Worm (Caenorhabditis elegans): ENCODE results near the gene camt-1.

The camt-1 gene

DNA sequence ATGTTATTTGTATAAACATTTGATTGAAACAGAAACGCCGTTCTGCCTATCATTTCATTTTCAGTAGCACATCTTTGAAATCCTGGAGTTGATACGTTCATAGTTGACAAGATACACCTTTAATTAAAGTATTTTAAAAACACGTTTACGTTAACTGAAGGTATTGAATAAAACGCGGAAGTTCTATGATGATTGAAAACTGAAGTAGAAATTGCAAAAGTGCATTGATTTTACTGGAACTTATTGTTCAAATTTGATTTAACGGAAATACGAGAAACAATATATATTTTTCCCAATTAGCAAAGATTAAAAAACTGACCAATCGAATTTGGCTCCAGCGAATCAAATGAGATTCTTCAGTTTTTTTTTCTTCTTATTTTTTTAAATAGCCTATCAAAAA lies 38.6 kb upstream of the camt-1 start, which contains the start of gene sra-34:
Gene sra-34 (minus strand): TSS at position 101 of the 400 bp plus-strand sequence.
- no peak for TF ChIP-seq ztf-16 (tag; optimal IDR thresholded peaks at IDR 0.05)
- no peak for TF ChIP-seq F13H6.1 (tag; optimal IDR thresholded peaks at IDR 0.05)
- TF ChIP-seq sox-4 (tag; optimal IDR thresholded peaks at IDR 0.05): no peak
- TF ChIP-seq ama-1 (optimal IDR thresholded peaks at IDR 0.05): no peak
- TF ChIP-seq che-1 (tag; optimal IDR thresholded peaks at IDR 0.05): no peak
- TF ChIP-seq rnt-1 (tag; optimal IDR thresholded peaks at IDR 0.05): no peak
- no peak for TF ChIP-seq nhr-11 (tag; optimal IDR thresholded peaks at IDR 0.05)
- no peak for TF ChIP-seq madf-2 (tag; optimal IDR thresholded peaks at IDR 0.05)
- TF ChIP-seq unc-42 (tag; optimal IDR thresholded peaks at IDR 0.05): no peak
- TF ChIP-seq ceh-9 (tag; optimal IDR thresholded peaks at IDR 0.05): no peak
- no peak for TF ChIP-seq C38D4.7 (GFP tag; optimal IDR thresholded peaks at IDR 0.05)
- no peak for TF ChIP-seq dmd-4 (tag; optimal IDR thresholded peaks at IDR 0.05; ENCODE audit: borderline replicate concordance)
- TF ChIP-seq eyg-1 (tag; optimal IDR thresholded peaks at IDR 0.05): no peak
- TF ChIP-seq Y22D7AL.16 (tag; optimal IDR thresholded peaks at IDR 0.05): no peak
- no peak for TF ChIP-seq ceh-31 (tag; optimal IDR thresholded peaks at IDR 0.05)
- no peak for TF ChIP-seq sox-2 (GFP tag; IDR thresholded peaks at IDR 0.05)
- TF ChIP-seq ceh-48 (tag; optimal IDR thresholded peaks at IDR 0.05): no peak
- no peak for TF ChIP-seq fkh-6 (tag; optimal IDR thresholded peaks at IDR 0.05)
- TF ChIP-seq pat-9 (tag; optimal IDR thresholded peaks at IDR 0.05): no peak

ce11 chrII:4540631-4541030 lies 35.7 kb upstream of the camt-1 start, which contains the start of gene sra-36:
TSS of gene sra-36 (minus strand) at chrII:4540731.
- TF ChIP-seq unc-42 (tag; optimal IDR thresholded peaks at IDR 0.05) (no peak), ets-4 (tag; optimal IDR thresholded peaks at IDR 0.05) (no peak), ceh-45 (GFP tag; IDR thresholded peaks at IDR 0.05) (no peak), ceh-18 (tag; optimal IDR thresholded peaks at IDR 0.05) (no peak), C08G9.2 (tag; optimal IDR thresholded peaks at IDR 0.05) (no peak)

DNA sequence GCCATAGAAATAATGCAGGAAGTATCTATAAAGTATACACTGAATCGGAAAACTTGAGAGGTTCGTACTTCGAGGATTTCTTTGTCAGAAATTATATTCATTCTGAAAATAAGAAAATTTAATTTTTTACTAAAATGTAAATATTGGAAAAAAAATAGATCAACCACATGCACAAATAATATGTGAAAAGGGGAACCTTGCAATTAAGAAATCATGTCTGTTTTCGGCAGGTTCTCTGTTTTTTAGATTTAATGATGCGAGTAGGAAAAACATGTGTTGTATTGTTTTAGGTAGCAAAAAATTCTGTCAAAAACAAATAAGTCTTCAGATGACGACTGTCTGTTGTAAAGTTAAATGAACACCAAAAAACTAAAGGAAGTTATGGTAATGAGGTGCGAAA lies 32.2 kb upstream of the camt-1 start, which contains the start of gene sra-33:
Gene sra-33 (minus strand): TSS at position 101 of the 400 bp plus-strand sequence.
- TF ChIP-seq C38D4.7 (GFP tag; optimal IDR thresholded peaks at IDR 0.05) (no peak), K09A11.1 (tag; optimal IDR thresholded peaks at IDR 0.05; ENCODE audit: insufficient read depth) (no peak), pag-3 (tag; optimal IDR thresholded peaks at IDR 0.05; ENCODE audit: borderline replicate concordance) (no peak)

DNA sequence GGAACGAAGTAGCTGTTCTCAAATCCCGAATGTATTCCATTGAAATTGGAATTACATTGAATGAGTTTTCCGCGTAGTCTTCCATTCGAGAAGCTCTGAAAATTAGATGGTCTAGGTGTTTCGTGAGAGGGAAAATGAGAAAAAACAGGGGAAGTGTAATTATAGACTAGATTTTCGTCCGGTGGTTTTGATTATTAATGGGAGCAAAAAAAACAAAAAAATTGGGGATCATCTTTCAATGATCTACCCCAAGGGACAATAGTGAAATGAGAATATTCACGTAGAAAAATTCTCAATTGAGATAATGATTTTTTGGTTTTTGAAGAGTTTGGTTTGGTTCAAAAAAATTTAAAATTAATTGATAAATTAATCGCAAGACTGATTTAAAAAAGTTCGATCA lies 26.9 kb upstream of the camt-1 start, which contains the start of gene sra-32:
Gene sra-32 (minus strand): TSS at position 101 of the 400 bp plus-strand sequence.
- no peak for TF ChIP-seq T23F11.4 (GFP tag; optimal IDR thresholded peaks at IDR 0.05)
- no peak for TF ChIP-seq F13H6.1 (tag; optimal IDR thresholded peaks at IDR 0.05)
- no peak for TF ChIP-seq ceh-34 (tag; optimal IDR thresholded peaks at IDR 0.05)
- TF ChIP-seq hlh-13 (GFP tag; optimal IDR thresholded peaks at IDR 0.05): no peak
- no peak for TF ChIP-seq ahr-1 (tag; optimal IDR thresholded peaks at IDR 0.05)
- no peak for TF ChIP-seq pha-4 (tag; optimal IDR thresholded peaks at IDR 0.05)

DNA sequence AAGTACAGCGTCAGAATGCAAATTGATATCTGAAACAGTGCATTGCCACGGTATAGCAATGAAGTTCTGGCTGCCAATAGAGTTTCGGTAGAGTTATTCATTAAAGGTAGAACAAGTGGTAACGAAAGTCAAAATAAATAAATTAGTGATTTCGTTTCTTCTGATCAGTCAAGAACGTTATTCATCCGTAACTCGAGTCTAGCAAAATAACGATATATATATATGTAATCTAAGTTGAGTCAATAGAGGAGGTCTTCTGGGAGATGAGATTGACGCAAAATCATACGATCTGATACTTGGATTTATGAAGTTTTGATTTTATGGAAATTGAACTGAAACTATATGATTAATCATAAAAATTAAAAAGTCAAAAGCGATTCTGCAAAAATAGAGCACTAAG lies 22.9 kb upstream of the camt-1 start, which contains the start of gene sra-35:
Gene sra-35 (minus strand): TSS at position 101 of the 400 bp plus-strand sequence.
- TF ChIP-seq tbx-2 (tag; optimal IDR thresholded peaks at IDR 0.05) (no peak), sdc-2 (tag; optimal IDR thresholded peaks at IDR 0.05) (no peak), gmeb-2 (tag; optimal IDR thresholded peaks at IDR 0.05) (no peak), syd-9 (tag; optimal IDR thresholded peaks at IDR 0.05) (no peak), unc-42 (tag; optimal IDR thresholded peaks at IDR 0.05) (no peak), K02D7.2 (tag; optimal IDR thresholded peaks at IDR 0.05) (no peak), ceh-6 (GFP tag; optimal IDR thresholded peaks at IDR 0.05) (no peak), unc-55 (GFP tag; optimal IDR thresholded peaks at IDR 0.05) (no peak), sox-2 (GFP tag; IDR thresholded peaks at IDR 0.05) (no peak), zip-5 (tag; optimal IDR thresholded peaks at IDR 0.05) (no peak), ceh-18 (tag; optimal IDR thresholded peaks at IDR 0.05) (no peak), pros-1 (tag; optimal IDR thresholded peaks at IDR 0.05) (no peak), pax-1 (tag; optimal IDR thresholded peaks at IDR 0.05) (no peak), ceh-19 (GFP tag; optimal IDR thresholded peaks at IDR 0.05) (no peak)

Data from whole organism, late embryonic.